Worm (Caenorhabditis elegans) whole organism, early embryonic: ENCODE results near the gene srv-4.

Experiments
- hnd-1 ChIP-seq: sonication (generic microtip); optimal IDR thresholded peaks from 2 replicates; lab custom pipeline; 2016; ENCODE audit warnings: missing genetic modification characterization, missing compliant biosample characterization
- sea-1 ChIP-seq: fragments of 200-800 bp; sonication (Bioruptor generic); conservative IDR thresholded peaks from 2 replicates; pipeline ENCODE4 v1.3.6; 2022; ENCODE audit warnings: missing genetic modification characterization, missing compliant biosample characterization
- tbx-37 ChIP-seq: fragments of 200-800 bp; sonication (Bioruptor generic); conservative IDR thresholded peaks from 2 replicates; pipeline ENCODE4 v1.3.6; 2022; ENCODE audit warnings: missing genetic modification reagents, missing genetic modification characterization, missing compliant biosample characterization

ce11 chrIV:4307227-4307946 lies 19.2 kb upstream of the srv-4 start, which contains the start of gene set-9:
- TF ChIP-seq tbx-37 (GFP tag; lab: Robert Waterston, UW) (no peak), hnd-1 (no peak), sea-1 (GFP tag; lab: Robert Waterston, UW) (no peak)
